Fruit fly (Drosophila melanogaster): ENCODE data around the gene CG32022.

DNA sequence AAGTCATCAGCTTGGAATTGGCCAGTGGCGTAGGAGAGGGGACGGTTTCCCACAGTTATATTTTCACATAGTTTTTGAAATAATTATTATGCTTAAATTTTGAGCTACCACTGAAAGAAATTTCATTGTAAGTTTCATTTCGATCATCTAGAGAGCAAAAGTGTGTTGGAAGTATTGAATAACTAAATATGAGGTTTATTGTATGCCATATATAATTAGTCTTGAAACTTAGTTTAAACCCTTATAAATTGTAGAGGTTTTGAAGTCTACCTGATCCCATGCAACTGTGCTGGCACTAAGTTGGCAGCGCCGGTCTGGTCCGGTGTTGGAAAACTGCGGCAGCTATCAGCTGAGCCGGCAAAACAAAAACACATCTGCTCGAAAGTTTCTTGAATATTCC is at the start of gene CG32022, which contains the start of gene CG6511:
- TF ChIP-seq h (optimal IDR thresholded peaks at IDR 0.05) (no peak), Myc (optimal IDR thresholded peaks at IDR 0.05) (no peak)

Measured in Kc167 (cell line).